Fruit fly (Drosophila melanogaster): ENCODE data around the gene Ccp84Aa.

- no peak for TF ChIP-seq psq (optimal IDR thresholded peaks at IDR 0.05)
- TF ChIP-seq h (optimal IDR thresholded peaks at IDR 0.05), result no peak
- no peak for TF ChIP-seq insv (optimal IDR thresholded peaks at IDR 0.05)
- TF ChIP-seq ttk (optimal IDR thresholded peaks at IDR 0.05), result no peak
Observed at dm6 chr3R:6692432-6692831, 11.5 kb upstream of the Ccp84Aa start, which contains the start of gene Ccp84Ad.

All from Kc167 (cell line).